Worm (Caenorhabditis elegans): ENCODE measurements around the gene R06F6.14.

The R06F6.14 gene

ce11 chrII:10787240-10787639 lies 21.9 kb upstream of the R06F6.14 start, which contains the start of gene tag-209:
Gene tag-209, plus strand, starts transcription at chrII:10787312.
- TF ChIP-seq dmd-4 (tag; optimal IDR thresholded peaks at IDR 0.05; ENCODE audit: borderline replicate concordance) (no peak), ref-2 (tag; optimal IDR thresholded peaks at IDR 0.05) (no peak), syd-9 (tag; optimal IDR thresholded peaks at IDR 0.05) (no peak), tbx-2 (tag; optimal IDR thresholded peaks at IDR 0.05) (no peak), unc-55 (GFP tag; optimal IDR thresholded peaks at IDR 0.05) (no peak), pha-4 (tag; optimal IDR thresholded peaks at IDR 0.05) (no peak), unc-86 (tag; optimal IDR thresholded peaks at IDR 0.05) (no peak), hlh-13 (GFP tag; optimal IDR thresholded peaks at IDR 0.05) (no peak), pqm-1 (tag; optimal IDR thresholded peaks at IDR 0.05) (no peak), fax-1 (tag; optimal IDR thresholded peaks at IDR 0.05) (no peak), lin-11 (tag; optimal IDR thresholded peaks at IDR 0.05) (no peak), fkh-6 (tag; optimal IDR thresholded peaks at IDR 0.05) (no peak), K09A11.1 (tag; optimal IDR thresholded peaks at IDR 0.05; ENCODE audit: insufficient read depth) (no peak), ttx-3 (tag; optimal IDR thresholded peaks at IDR 0.05) (no peak), gmeb-2 (tag; optimal IDR thresholded peaks at IDR 0.05) (no peak), hlh-30 (tag; optimal IDR thresholded peaks at IDR 0.05; ENCODE audit: insufficient read depth) (no peak)

DNA sequence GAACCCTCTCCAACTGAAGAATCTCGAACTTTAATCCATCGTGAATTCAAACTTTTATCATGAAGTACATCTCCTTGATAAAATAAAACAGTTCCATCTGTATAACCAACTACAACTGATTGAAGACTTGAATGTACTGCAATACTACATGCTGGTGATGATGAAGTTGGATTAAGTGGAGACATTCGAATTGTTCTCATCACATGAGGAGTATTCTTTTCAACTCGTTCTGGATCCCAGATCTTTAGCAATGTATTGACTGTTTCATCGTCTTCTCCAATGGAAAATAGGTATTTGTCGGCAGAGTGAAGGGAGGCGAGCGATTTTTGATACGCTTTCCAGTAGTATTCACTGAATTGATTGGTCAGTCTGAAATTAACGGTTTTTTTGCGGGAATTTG lies 16.5 kb upstream of the R06F6.14 start:
- no peak for TF ChIP-seq ceh-45 (GFP tag; IDR thresholded peaks at IDR 0.05)
- no peak for TF ChIP-seq hlh-30 (tag; optimal IDR thresholded peaks at IDR 0.05; ENCODE audit: insufficient read depth)
- TF ChIP-seq ceh-34 (tag; optimal IDR thresholded peaks at IDR 0.05): no peak
- TF ChIP-seq pha-2 (tag; optimal IDR thresholded peaks at IDR 0.05): no peak
- no peak for TF ChIP-seq dmd-4 (tag; optimal IDR thresholded peaks at IDR 0.05; ENCODE audit: borderline replicate concordance)
- no peak for TF ChIP-seq fkh-6 (tag; optimal IDR thresholded peaks at IDR 0.05)
- no peak for TF ChIP-seq gmeb-2 (tag; optimal IDR thresholded peaks at IDR 0.05)
- TF ChIP-seq sox-2 (GFP tag; IDR thresholded peaks at IDR 0.05): no peak
- no peak for TF ChIP-seq unc-55 (GFP tag; optimal IDR thresholded peaks at IDR 0.05)
- no peak for TF ChIP-seq hlh-8 (tag; optimal IDR thresholded peaks at IDR 0.05)
- no peak for TF ChIP-seq unc-3 (GFP tag; conservative IDR thresholded peaks at IDR 0.05)
- TF ChIP-seq unc-3 (tag; optimal IDR thresholded peaks at IDR 0.05): no peak
- TF ChIP-seq fax-1 (tag; optimal IDR thresholded peaks at IDR 0.05): no peak
- no peak for TF ChIP-seq fkh-10 (GFP tag; optimal IDR thresholded peaks at IDR 0.05)
- TF ChIP-seq ztf-16 (tag; optimal IDR thresholded peaks at IDR 0.05): no peak
- TF ChIP-seq ttx-3 (tag; optimal IDR thresholded peaks at IDR 0.05): no peak
- no peak for TF ChIP-seq syd-9 (tag; optimal IDR thresholded peaks at IDR 0.05)
- no peak for TF ChIP-seq ceh-6 (GFP tag; optimal IDR thresholded peaks at IDR 0.05)
- no peak for TF ChIP-seq che-1 (tag; optimal IDR thresholded peaks at IDR 0.05)

ce11 chrII:10793393-10793792 lies 15.7 kb upstream of the R06F6.14 start, which contains the start of gene vps-11:
Gene vps-11, minus strand, starts transcription at chrII:10793493.
- no peak for TF ChIP-seq F13H6.1 (tag; optimal IDR thresholded peaks at IDR 0.05)
- no peak for TF ChIP-seq pax-1 (tag; optimal IDR thresholded peaks at IDR 0.05)
- TF ChIP-seq ztf-16 (tag; optimal IDR thresholded peaks at IDR 0.05): no peak
- TF ChIP-seq syd-9 (tag; optimal IDR thresholded peaks at IDR 0.05): no peak
- TF ChIP-seq hlh-13 (GFP tag; optimal IDR thresholded peaks at IDR 0.05): no peak
- no peak for TF ChIP-seq eyg-1 (tag; optimal IDR thresholded peaks at IDR 0.05)
- no peak for TF ChIP-seq pha-2 (tag; optimal IDR thresholded peaks at IDR 0.05)
- no peak for TF ChIP-seq ceh-18 (tag; optimal IDR thresholded peaks at IDR 0.05)
- TF ChIP-seq ceh-45 (GFP tag; IDR thresholded peaks at IDR 0.05): no peak
- TF ChIP-seq odd-2 (tag; optimal IDR thresholded peaks at IDR 0.05): no peak
- no peak for TF ChIP-seq unc-3 (GFP tag; conservative IDR thresholded peaks at IDR 0.05)
- TF ChIP-seq unc-3 (tag; optimal IDR thresholded peaks at IDR 0.05): no peak
- TF ChIP-seq lin-11 (tag; optimal IDR thresholded peaks at IDR 0.05): no peak
- TF ChIP-seq pag-3 (tag; optimal IDR thresholded peaks at IDR 0.05; ENCODE audit: borderline replicate concordance): no peak
- TF ChIP-seq tbx-7 (tag; optimal IDR thresholded peaks at IDR 0.05): no peak
- TF ChIP-seq ceh-6 (GFP tag; optimal IDR thresholded peaks at IDR 0.05): no peak
- TF ChIP-seq Y22D7AL.16 (tag; optimal IDR thresholded peaks at IDR 0.05): no peak
- no peak for TF ChIP-seq ets-4 (tag; optimal IDR thresholded peaks at IDR 0.05)

- no peak for TF ChIP-seq elt-4 (tag; optimal IDR thresholded peaks at IDR 0.05)
- TF ChIP-seq K02D7.2 (tag; optimal IDR thresholded peaks at IDR 0.05): no peak
- no peak for TF ChIP-seq fkh-10 (GFP tag; optimal IDR thresholded peaks at IDR 0.05)
- TF ChIP-seq pros-1 (tag; optimal IDR thresholded peaks at IDR 0.05): no peak
- no peak for TF ChIP-seq ceh-14 (tag; optimal IDR thresholded peaks at IDR 0.05)
- no peak for TF ChIP-seq eyg-1 (tag; optimal IDR thresholded peaks at IDR 0.05)
- no peak for TF ChIP-seq tbx-7 (tag; optimal IDR thresholded peaks at IDR 0.05)
Measured at ce11 chrII:10796194-10796593, 12.9 kb upstream of the R06F6.14 start, which contains the start of gene set-14. Gene set-14, minus strand, starts transcription at chrII:10796294.

All from whole organism, late embryonic.